Fruit fly (Drosophila melanogaster) Kc167 (cell line): ENCODE results near the gene Pdcd4.

ENCODE experiments used
- Myc ChIP-seq: fragments of >200 bp; optimal IDR thresholded peaks from 2 replicates; lab custom pipeline; 2017; ENCODE audit warnings: missing external identifiers
- Sin3A ChIP-seq: fragments of >200 bp; optimal IDR thresholded peaks from 2 replicates; lab custom pipeline; 2018; ENCODE audit warnings: missing external identifiers
- h ChIP-seq: fragments of >200 bp; optimal IDR thresholded peaks from 3 replicates; lab custom pipeline; 2018; ENCODE audit warnings: missing external identifiers
- insv ChIP-seq: fragments of >200 bp; optimal IDR thresholded peaks from 3 replicates; lab custom pipeline; 2018; ENCODE audit warnings: missing external identifiers
- psq ChIP-seq: fragments of >200 bp; optimal IDR thresholded peaks from 2 replicates; lab custom pipeline; 2017; ENCODE audit warnings: missing external identifiers

dm6 chrX:13783958-13784907, 29.0 kb upstream of the Pdcd4 start:
- TF ChIP-seq Sin3A (lab: Kevin White, UChicago), result no peak
- TF ChIP-seq insv (lab: Kevin White, UChicago), result no peak
- no peak for TF ChIP-seq h (lab: Kevin White, UChicago)
- no peak for TF ChIP-seq psq
- TF ChIP-seq Myc (lab: Kevin White, UChicago), result no peak
